Fruit fly (Drosophila melanogaster) whole organism, embryonic: ENCODE data around the gene CG6928.

ENCODE experiments used
- Abd-B ChIP-seq: fragments of 200-800 bp; sonication (Bioruptor generic); optimal IDR thresholded peaks from 2 replicates; lab custom pipeline; 2018; ENCODE audit warnings: missing biosample characterization, mild to moderate bottlenecking, missing genetic modification characterization, moderate library complexity
- Ada2b ChIP-seq: fragments of 200-800 bp; sonication (Bioruptor generic); IDR thresholded peaks from 2 replicates; pipeline ENCODE4 v1.3.6; 2022; ENCODE audit warnings: missing biosample characterization, missing genetic modification characterization
- Bgb ChIP-seq: fragments of 200-800 bp; sonication (Bioruptor generic); IDR thresholded peaks from 2 replicates; pipeline ENCODE4 v1.3.6; 2022; ENCODE audit warnings: missing biosample characterization, missing genetic modification characterization; ENCODE audit not compliant: partially characterized antibody
- C15 ChIP-seq: fragments of 200-800 bp; sonication (Bioruptor generic); IDR thresholded peaks from 3 replicates; pipeline ENCODE4 v1.3.6; 2022; ENCODE audit warnings: missing biosample characterization, missing genetic modification characterization
- CG10274 ChIP-seq: fragments of 200-800 bp; sonication (Bioruptor generic); optimal IDR thresholded peaks from 3 replicates; lab custom pipeline; 2017; ENCODE audit warnings: missing biosample characterization, mild to moderate bottlenecking, missing genetic modification characterization
- CG11504 ChIP-seq: fragments of 200-800 bp; sonication (Bioruptor generic); optimal IDR thresholded peaks from 3 replicates; lab custom pipeline; 2019; ENCODE audit warnings: missing biosample characterization, mild to moderate bottlenecking, missing genetic modification characterization, moderate library complexity
- CG12071 ChIP-seq: fragments of 200-800 bp; sonication (Bioruptor generic); optimal IDR thresholded peaks from 3 replicates; lab custom pipeline; 2018; ENCODE audit warnings: missing biosample characterization, mild to moderate bottlenecking, missing genetic modification characterization
- CG12236 ChIP-seq: fragments of 200-800 bp; sonication (Bioruptor generic); optimal IDR thresholded peaks from 2 replicates; lab custom pipeline; 2016; ENCODE audit warnings: missing biosample characterization, missing genetic modification characterization
- CG13296 ChIP-seq: fragments of 200-800 bp; sonication (Bioruptor generic); optimal IDR thresholded peaks from 3 replicates; lab custom pipeline; 2018; ENCODE audit warnings: missing biosample characterization, mild to moderate bottlenecking, missing genetic modification characterization
- CG13424 ChIP-seq: fragments of 200-800 bp; sonication (Bioruptor generic); optimal IDR thresholded peaks from 2 replicates; lab custom pipeline; 2019; ENCODE audit warnings: missing biosample characterization, mild to moderate bottlenecking, missing genetic modification characterization, moderate library complexity
- CG13624 ChIP-seq: fragments of 200-800 bp; sonication (Bioruptor generic); optimal IDR thresholded peaks from 2 replicates; lab custom pipeline; 2016; ENCODE audit warnings: missing biosample characterization, missing genetic modification characterization
- CG14050 ChIP-seq: fragments of 200-800 bp; sonication (Bioruptor generic); IDR thresholded peaks from 3 replicates; pipeline ENCODE4 v1.3.6; 2022; ENCODE audit warnings: missing biosample characterization, missing genetic modification characterization
- CG16813 ChIP-seq: fragments of 200-800 bp; sonication (Bioruptor generic); IDR thresholded peaks from 3 replicates; pipeline ENCODE4 v1.3.6; 2022; ENCODE audit warnings: missing biosample characterization, missing genetic modification characterization; ENCODE audit not compliant: partially characterized antibody
- CG18476 ChIP-seq: fragments of 200-800 bp; sonication (Bioruptor generic); optimal IDR thresholded peaks from 2 replicates; lab custom pipeline; 2016; ENCODE audit warnings: missing biosample characterization, mild to moderate bottlenecking, missing genetic modification characterization
- CG3163 ChIP-seq: fragments of 200-800 bp; sonication (Bioruptor generic); optimal IDR thresholded peaks from 3 replicates; lab custom pipeline; 2016; ENCODE audit warnings: missing biosample characterization, missing genetic modification characterization
- CG33557 ChIP-seq: fragments of 200-800 bp; sonication (Bioruptor generic); optimal IDR thresholded peaks from 2 replicates; lab custom pipeline; 2019; ENCODE audit warnings: missing biosample characterization, mild to moderate bottlenecking, missing genetic modification characterization, moderate library complexity
- CG3838 ChIP-seq: fragments of 200-800 bp; sonication (Bioruptor generic); optimal IDR thresholded peaks from 3 replicates; lab custom pipeline; 2016; ENCODE audit warnings: missing biosample characterization, missing genetic modification characterization
- CG3847 ChIP-seq: fragments of 200-800 bp; sonication (Bioruptor generic); IDR thresholded peaks from 2 replicates; pipeline ENCODE4 v1.3.6; 2022; ENCODE audit warnings: missing biosample characterization, missing genetic modification characterization
- CG3995 ChIP-seq: fragments of 200-800 bp; sonication (Bioruptor generic); optimal IDR thresholded peaks from 3 replicates; lab custom pipeline; 2016; ENCODE audit warnings: missing biosample characterization, missing genetic modification characterization
- CG4328 ChIP-seq: fragments of 200-800 bp; sonication (Bioruptor generic); optimal IDR thresholded peaks from 3 replicates; lab custom pipeline; 2017; ENCODE audit warnings: missing biosample characterization, missing genetic modification reagents, missing genetic modification characterization
- CG8765 ChIP-seq: fragments of 200-800 bp; sonication (Bioruptor generic); IDR thresholded peaks from 2 replicates; pipeline ENCODE4 v1.3.6; 2022; ENCODE audit warnings: missing biosample characterization, missing genetic modification characterization
- CG9797 ChIP-seq: fragments of 200-800 bp; sonication (Bioruptor generic); optimal IDR thresholded peaks from 3 replicates; lab custom pipeline; 2018; ENCODE audit warnings: missing biosample characterization, mild to moderate bottlenecking, missing genetic modification characterization
- CG9817 ChIP-seq: fragments of 200-800 bp; sonication (Bioruptor generic); optimal IDR thresholded peaks from 2 replicates; lab custom pipeline; 2018; ENCODE audit warnings: missing biosample characterization, mild to moderate bottlenecking, missing genetic modification characterization, moderate library complexity
- E2f1 ChIP-seq: fragments of 200-800 bp; sonication (Bioruptor generic); IDR thresholded peaks from 2 replicates; pipeline ENCODE4 v1.3.6; 2022; ENCODE audit warnings: missing biosample characterization, missing genetic modification characterization
- Fer3 ChIP-seq: fragments of 200-800 bp; sonication (Bioruptor generic); optimal IDR thresholded peaks from 2 replicates; lab custom pipeline; 2018; ENCODE audit warnings: missing biosample characterization, mild to moderate bottlenecking, missing genetic modification characterization, moderate library complexity
- Max ChIP-seq: fragments of 200-800 bp; sonication (Bioruptor generic); optimal IDR thresholded peaks from 2 replicates; lab custom pipeline; 2016; ENCODE audit warnings: missing biosample characterization, mild to moderate bottlenecking, missing genetic modification characterization
- NK7.1 ChIP-seq: fragments of 200-800 bp; sonication (Bioruptor generic); optimal IDR thresholded peaks from 3 replicates; lab custom pipeline; 2016; ENCODE audit warnings: missing biosample characterization, missing genetic modification characterization
- Nf-YB ChIP-seq: fragments of 200-800 bp; sonication (Bioruptor generic); optimal IDR thresholded peaks from 3 replicates; lab custom pipeline; 2019; ENCODE audit warnings: missing biosample characterization, mild to moderate bottlenecking, missing genetic modification characterization, moderate library complexity
- Trl ChIP-seq, 3 experiments: fragments of >200 bp in 2 of 3; fragments of 200-800 bp in 1 of 3; sonication (Bioruptor generic) in 1 of 3; optimal IDR thresholded peaks; 2 replicates in 1 of 3; 3 replicates in 2 of 3; lab custom pipeline; 2016 to 2017; ENCODE audit warnings: missing biosample characterization in 1 of 3, missing genetic modification characterization in 1 of 3
- caup ChIP-seq: fragments of 200-800 bp; sonication (Bioruptor generic); optimal IDR thresholded peaks from 3 replicates; lab custom pipeline; 2017; ENCODE audit warnings: missing biosample characterization, mild to moderate bottlenecking, missing genetic modification characterization, moderate library complexity; ENCODE audit not compliant: severe bottlenecking
- ci ChIP-seq: fragments of 200-800 bp; sonication (Bioruptor generic); IDR thresholded peaks from 3 replicates; pipeline ENCODE4 v1.3.6; 2022; ENCODE audit warnings: missing biosample characterization, missing genetic modification characterization
- croc ChIP-seq: fragments of 200-800 bp; sonication (Bioruptor generic); conservative IDR thresholded peaks from 3 replicates; pipeline ENCODE4 v1.3.6; 2022; ENCODE audit warnings: missing biosample characterization, missing genetic modification characterization
- dmrt11E ChIP-seq: fragments of 200-800 bp; sonication (Bioruptor generic); optimal IDR thresholded peaks from 3 replicates; lab custom pipeline; 2018; ENCODE audit warnings: missing biosample characterization, mild to moderate bottlenecking, missing genetic modification characterization, moderate library complexity
- dpn ChIP-seq, 2 experiments: fragments of 200-800 bp; sonication (Bioruptor generic); optimal IDR thresholded peaks; 3 replicates each; lab custom pipeline; 2016; ENCODE audit warnings: missing biosample characterization in 2 of 2, missing genetic modification characterization in 2 of 2
- esg ChIP-seq: fragments of 200-800 bp; sonication (Bioruptor generic); conservative IDR thresholded peaks from 2 replicates; pipeline ENCODE4 v1.3.6; 2022; ENCODE audit warnings: missing biosample characterization, missing genetic modification characterization
- ewg ChIP-seq: fragments of 200-800 bp; sonication (Bioruptor generic); optimal IDR thresholded peaks from 3 replicates; lab custom pipeline; 2017; ENCODE audit warnings: mild to moderate bottlenecking, missing biosample characterization, missing genetic modification reagents, missing genetic modification characterization
- ftz-f1 ChIP-seq: fragments of 200-800 bp; sonication (Bioruptor generic); optimal IDR thresholded peaks from 2 replicates; lab custom pipeline; 2016; ENCODE audit warnings: missing biosample characterization, missing genetic modification characterization
- gcm ChIP-seq: fragments of 200-800 bp; sonication (Bioruptor generic); optimal IDR thresholded peaks from 2 replicates; lab custom pipeline; 2019; ENCODE audit warnings: missing biosample characterization, mild to moderate bottlenecking, missing genetic modification characterization, moderate library complexity
- kah ChIP-seq: fragments of 200-800 bp; sonication (Bioruptor generic); optimal IDR thresholded peaks from 2 replicates; lab custom pipeline; 2018; ENCODE audit warnings: missing biosample characterization, mild to moderate bottlenecking, missing genetic modification characterization
- otp ChIP-seq: fragments of 200-800 bp; sonication (Bioruptor generic); IDR thresholded peaks from 3 replicates; pipeline ENCODE4, ENCODE4 v1.3.6; 2022; ENCODE audit warnings: missing biosample characterization, missing genetic modification characterization
- phol ChIP-seq: fragments of 200-800 bp; sonication (Bioruptor generic); optimal IDR thresholded peaks from 3 replicates; lab custom pipeline; 2018; ENCODE audit warnings: missing biosample characterization, mild to moderate bottlenecking, missing genetic modification characterization, moderate library complexity
- salm ChIP-seq: fragments of 200-800 bp; sonication (Bioruptor generic); optimal IDR thresholded peaks from 2 replicates; lab custom pipeline; 2018; ENCODE audit warnings: missing biosample characterization, mild to moderate bottlenecking, missing genetic modification characterization
- stc ChIP-seq: fragments of 200-800 bp; sonication (Bioruptor generic); IDR thresholded peaks from 2 replicates; pipeline ENCODE4 v1.3.6; 2022; ENCODE audit warnings: missing biosample characterization, missing genetic modification characterization
- tap ChIP-seq: fragments of 200-800 bp; optimal IDR thresholded peaks from 3 replicates; lab custom pipeline; 2019; ENCODE audit warnings: missing biosample characterization, mild to moderate bottlenecking, missing genetic modification characterization, moderate library complexity
- ttk ChIP-seq: fragments of 200-800 bp; sonication (Bioruptor generic); IDR thresholded peaks from 2 replicates; pipeline ENCODE4 v2.1.2; 2022; ENCODE audit warnings: missing biosample characterization, missing genetic modification characterization
- wor ChIP-seq: fragments of 200-800 bp; sonication (Bioruptor generic); IDR thresholded peaks from 2 replicates; pipeline ENCODE4 v1.3.6; 2022; ENCODE audit warnings: missing biosample characterization, missing genetic modification characterization
- zen ChIP-seq: fragments of 200-800 bp; sonication (Bioruptor generic); optimal IDR thresholded peaks from 3 replicates; lab custom pipeline; 2018; ENCODE audit warnings: missing biosample characterization, mild to moderate bottlenecking, missing genetic modification characterization, moderate library complexity

CG6928 gene

dm6 chr3L:12002321-12003248 is at the start of gene CG6928, which contains the start of gene Pop2 (continued):
- TF ChIP-seq CG10274 (peak; percentile 20), ftz-f1 (GFP tag; lab: Kevin White, UChicago) (peak; percentile 55), Abd-B (GFP tag; lab: Kevin White, UChicago) (peak; percentile 72), gcm (no peak), kah (GFP tag; lab: Kevin White, UChicago) (no peak), tap (tag; lab: Kevin White, UChicago) (no peak), CG8765 (GFP tag; lab: Robert Waterston, UW) (peak; percentile 48; the same call in 1 of the 2 replicates), CG13296 (GFP tag; lab: Kevin White, UChicago) (no peak), Bgb (GFP tag; lab: Robert Waterston, UW) (peak; percentile 83), CG11504 (tag; lab: Kevin White, UChicago) (peak; percentile 71), CG12071 (GFP tag; lab: Kevin White, UChicago) (no peak), ttk (GFP tag; lab: Robert Waterston, UW) (peak; percentile 14; the same call in 1 of the 2 replicates), zen (peak; percentile 71), CG12236 (GFP tag; lab: Kevin White, UChicago) (peak; percentile 37), Nf-YB (GFP tag; lab: Kevin White, UChicago) (peak; percentile 21), croc (peak; percentile 49; the same call in 2 of the 3 replicates), CG13424 (tag; lab: Kevin White, UChicago) (peak; percentile 62), dmrt11E (peak; percentile 45), ewg (GFP tag; lab: Kevin White, UChicago) (peak; percentile 87), CG3838 (GFP tag; lab: Kevin White, UChicago) (no peak), dpn (GFP tag; optimal IDR thresholded peaks at IDR 0.05; lab: Kevin White, UChicago) (peak; percentile 79 to 88), CG33557 (peak; percentile 29), Max (peak; percentile 77), NK7.1 (GFP tag; lab: Kevin White, UChicago) (peak; percentile 34), CG13624 (GFP tag; lab: Kevin White, UChicago) (peak; percentile 83), CG3995 (peak; percentile 10), Ada2b (GFP tag; lab: Robert Waterston, UW) (no peak), CG18476 (GFP tag; lab: Kevin White, UChicago) (peak; percentile 62), caup (GFP tag; lab: Kevin White, UChicago) (peak; percentile 76), CG9797 (GFP tag; lab: Kevin White, UChicago) (peak; percentile 67), wor (no peak), CG9817 (tag; lab: Kevin White, UChicago) (peak; percentile 72), otp (GFP tag; lab: Robert Waterston, UW) (no peak; the same call in 2 of the 3 replicates), CG3847 (GFP tag; lab: Robert Waterston, UW) (peak; percentile 94), CG3163 (GFP tag; lab: Kevin White, UChicago) (peak; percentile 73), salm (tag; lab: Kevin White, UChicago) (no peak), stc (GFP tag; lab: Robert Waterston, UW) (no peak), C15 (GFP tag; lab: Robert Waterston, UW) (0 out of 3 replicates have a peak, but pooled peaks have one; percentile 44), CG16813 (GFP tag; lab: Robert Waterston, UW) (peak; percentile 88), CG14050 (GFP tag; lab: Robert Waterston, UW) (peak; percentile 66; the same call in 2 of the 3 replicates), phol (peak; percentile 84), esg (peak; percentile 47; the same call in 1 of the 2 replicates), Fer3 (tag; lab: Kevin White, UChicago) (peak; percentile 22), Trl (optimal IDR thresholded peaks at IDR 0.05; lab: Kevin White, UChicago) (peak in 1 of 2 experiments; percentile 3), Trl (GFP tag; optimal IDR thresholded peaks at IDR 0.05; lab: Kevin White, UChicago) (peak; percentile 87), E2f1 (GFP tag; lab: Robert Waterston, UW) (peak; percentile 59), CG4328 (peak; percentile 12), ci (GFP tag; lab: Robert Waterston, UW) (peak; percentile 83)
